Fruit fly (Drosophila melanogaster) whole organism, embryonic: Measurements from ENCODE around the gene CG18302.

ENCODE experiments used
- ci ChIP-seq: fragments of 200-800 bp; sonication (Bioruptor generic); IDR thresholded peaks from 3 replicates; pipeline ENCODE4 v1.3.6; 2022; ENCODE audit warnings: missing biosample characterization, missing genetic modification characterization
- kah ChIP-seq: fragments of 200-800 bp; sonication (Bioruptor generic); optimal IDR thresholded peaks from 2 replicates; lab custom pipeline; 2018; ENCODE audit warnings: missing biosample characterization, mild to moderate bottlenecking, missing genetic modification characterization

DNA sequence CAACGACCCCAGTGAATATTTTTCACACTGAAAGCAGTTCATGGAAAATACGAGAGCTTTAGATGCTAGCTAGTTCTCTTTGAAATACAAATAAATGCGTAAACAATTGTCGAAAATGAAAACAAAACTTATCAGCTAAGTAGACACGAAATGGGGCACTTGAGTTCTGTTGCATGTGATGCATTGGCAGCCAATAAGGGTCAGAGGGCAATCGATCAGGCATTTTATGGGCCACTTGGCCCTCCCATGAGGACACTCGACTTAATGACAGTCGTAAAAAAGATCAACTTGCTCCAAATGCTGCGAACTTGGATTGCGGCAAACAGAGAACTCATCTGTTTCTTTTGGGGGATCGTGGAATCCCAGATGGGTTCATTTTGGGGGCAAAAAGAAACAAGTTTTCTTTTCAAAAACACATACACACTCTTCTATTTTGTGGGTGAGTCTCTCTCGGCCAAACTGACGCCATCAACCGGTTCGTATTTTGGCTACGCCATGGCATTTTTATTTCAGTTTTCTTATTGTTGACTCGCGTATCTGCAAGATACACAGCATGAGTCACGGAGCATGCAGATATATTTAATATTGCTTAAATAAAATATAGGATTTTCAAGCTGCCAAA lies 30.7 kb upstream of the CG18302 start:
- TF ChIP-seq kah: peak; percentile 22
- TF ChIP-seq ci (GFP tag; lab: Robert Waterston, UW): no peak
